Fruit fly (Drosophila melanogaster) whole organism, embryonic: Measurements from ENCODE around the gene CG34398.

ENCODE experiments used
- CG10654 ChIP-seq: fragments of 200-800 bp; sonication (Bioruptor generic); optimal IDR thresholded peaks from 2 replicates; lab custom pipeline; 2016; ENCODE audit warnings: missing biosample characterization, missing genetic modification characterization
- CG10979 ChIP-seq: fragments of 200-800 bp; sonication (Bioruptor generic); optimal IDR thresholded peaks from 2 replicates; lab custom pipeline; 2018; ENCODE audit warnings: missing biosample characterization, mild to moderate bottlenecking, missing genetic modification characterization, moderate library complexity
- CG11247 ChIP-seq: fragments of 200-800 bp; sonication (Bioruptor generic); IDR thresholded peaks from 2 replicates; pipeline ENCODE4 v1.3.6; 2022; ENCODE audit warnings: missing biosample characterization, missing genetic modification characterization
- CG12299 ChIP-seq: fragments of 200-800 bp; sonication (Bioruptor generic); optimal IDR thresholded peaks from 2 replicates; lab custom pipeline; 2018; ENCODE audit warnings: missing biosample characterization, mild to moderate bottlenecking, missing genetic modification characterization
- CG12391 ChIP-seq: fragments of 200-800 bp; sonication (Bioruptor generic); optimal IDR thresholded peaks from 3 replicates; lab custom pipeline; 2018; ENCODE audit warnings: missing biosample characterization, mild to moderate bottlenecking, missing genetic modification characterization, moderate library complexity
- CG12659 ChIP-seq: fragments of 200-800 bp; sonication (Bioruptor generic); optimal IDR thresholded peaks from 3 replicates; lab custom pipeline; 2017; ENCODE audit warnings: mild to moderate bottlenecking, missing biosample characterization, missing genetic modification reagents, missing genetic modification characterization
- CG16815 ChIP-seq: fragments of 200-800 bp; sonication (Bioruptor generic); optimal IDR thresholded peaks from 3 replicates; lab custom pipeline; 2017; ENCODE audit warnings: missing biosample characterization, mild to moderate bottlenecking, missing genetic modification characterization
- CG17186 ChIP-seq: fragments of 200-800 bp; sonication (Bioruptor generic); optimal IDR thresholded peaks from 3 replicates; lab custom pipeline; 2017; ENCODE audit warnings: missing biosample characterization, missing genetic modification reagents, missing genetic modification characterization
- CG17359 ChIP-seq: fragments of 200-800 bp; sonication (Bioruptor generic); optimal IDR thresholded peaks from 3 replicates; lab custom pipeline; 2018; ENCODE audit warnings: missing biosample characterization, mild to moderate bottlenecking, missing genetic modification characterization, moderate library complexity
- CG2202 ChIP-seq: fragments of 200-800 bp; sonication (Bioruptor generic); optimal IDR thresholded peaks from 2 replicates; lab custom pipeline; 2018; ENCODE audit warnings: missing biosample characterization, mild to moderate bottlenecking, missing genetic modification characterization
- CG3065 ChIP-seq: fragments of 200-800 bp; sonication (Bioruptor generic); optimal IDR thresholded peaks from 2 replicates; lab custom pipeline; 2016; ENCODE audit warnings: missing biosample characterization, missing genetic modification characterization
- CG34376 ChIP-seq: fragments of 200-800 bp; sonication (Bioruptor generic); optimal IDR thresholded peaks from 2 replicates; lab custom pipeline; 2018; ENCODE audit warnings: missing biosample characterization, mild to moderate bottlenecking, missing genetic modification characterization
- CG3838 ChIP-seq: fragments of 200-800 bp; sonication (Bioruptor generic); optimal IDR thresholded peaks from 3 replicates; lab custom pipeline; 2016; ENCODE audit warnings: missing biosample characterization, missing genetic modification characterization
- CG4404 ChIP-seq: fragments of 200-800 bp; sonication (Bioruptor generic); IDR thresholded peaks from 2 replicates; pipeline ENCODE4 v1.3.6; 2022; ENCODE audit warnings: missing biosample characterization, missing genetic modification characterization
- CG4707 ChIP-seq: fragments of 200-800 bp; sonication (Bioruptor generic); optimal IDR thresholded peaks from 2 replicates; lab custom pipeline; 2018; ENCODE audit warnings: missing biosample characterization, mild to moderate bottlenecking, missing genetic modification characterization, moderate library complexity
- CG6813 ChIP-seq: fragments of 200-800 bp; sonication (Bioruptor generic); optimal IDR thresholded peaks from 2 replicates; lab custom pipeline; 2017; ENCODE audit warnings: missing biosample characterization, missing genetic modification characterization, mild to moderate bottlenecking, moderate library complexity, missing genetic modification reagents
- CG7271 ChIP-seq: fragments of 200-800 bp; sonication (Bioruptor generic); optimal IDR thresholded peaks from 2 replicates; lab custom pipeline; 2018; ENCODE audit warnings: missing biosample characterization, mild to moderate bottlenecking, missing genetic modification characterization, moderate library complexity
- CG7357 ChIP-seq: fragments of 200-800 bp; sonication (Bioruptor generic); IDR thresholded peaks from 3 replicates; pipeline ENCODE4 v1.3.6; 2022; ENCODE audit warnings: missing biosample characterization, missing genetic modification characterization
- CG7963 ChIP-seq: fragments of 200-800 bp; sonication (Bioruptor generic); IDR thresholded peaks from 3 replicates; pipeline ENCODE4 v1.3.6; 2022; ENCODE audit warnings: missing biosample characterization, missing genetic modification characterization; ENCODE audit not compliant: partially characterized antibody
- CG8359 ChIP-seq: fragments of 200-800 bp; sonication (Bioruptor generic); optimal IDR thresholded peaks from 2 replicates; lab custom pipeline; 2017; ENCODE audit warnings: missing biosample characterization, mild to moderate bottlenecking, missing genetic modification characterization, borderline replicate concordance
- Dbx ChIP-seq: fragments of 200-800 bp; sonication (Bioruptor generic); IDR thresholded peaks from 3 replicates; pipeline ENCODE4 v1.3.6; 2022; ENCODE audit warnings: missing biosample characterization, missing genetic modification characterization
- Doc3 ChIP-seq: fragments of 200-800 bp; sonication (Bioruptor generic); IDR thresholded peaks from 3 replicates; pipeline ENCODE4 v1.3.6; 2022; ENCODE audit warnings: missing biosample characterization, missing genetic modification characterization; ENCODE audit not compliant: partially characterized antibody
- Fer1 ChIP-seq: fragments of 200-800 bp; sonication (Bioruptor generic); optimal IDR thresholded peaks from 2 replicates; lab custom pipeline; 2017; ENCODE audit warnings: missing biosample characterization, mild to moderate bottlenecking, missing genetic modification characterization
- Hr39 ChIP-seq: fragments of >200 bp; optimal IDR thresholded peaks from 2 replicates; lab custom pipeline; 2017
- Lpt ChIP-seq: fragments of >200 bp; optimal IDR thresholded peaks from 2 replicates; lab custom pipeline; 2018; ENCODE audit warnings: missing biosample characterization, missing genetic modification characterization
- Med ChIP-seq: fragments of 200-800 bp; sonication (Bioruptor generic); peaks from one replicate; lab custom pipeline; 2016; ENCODE audit warnings: missing biosample characterization, missing genetic modification characterization, mild to moderate bottlenecking, inconsistent platforms, moderate library complexity
- Pdp1 ChIP-seq, 2 experiments: fragments of 200-800 bp; sonication (Bioruptor generic); optimal IDR thresholded peaks; 3 replicates each; lab custom pipeline; 2016; ENCODE audit warnings: missing biosample characterization in 2 of 2, missing genetic modification characterization in 2 of 2, mild to moderate bottlenecking in 1 of 2, moderate library complexity in 1 of 2
- Sin3A ChIP-seq: fragments of >200 bp; optimal IDR thresholded peaks from 2 replicates; lab custom pipeline; 2018
- Sry-β ChIP-seq: fragments of 200-800 bp; sonication (Bioruptor generic); optimal IDR thresholded peaks from 2 replicates; lab custom pipeline; 2018; ENCODE audit warnings: missing biosample characterization, mild to moderate bottlenecking, missing genetic modification characterization, moderate library complexity
- br ChIP-seq: fragments of >200 bp; optimal IDR thresholded peaks from 2 replicates; lab custom pipeline; 2017
- ci ChIP-seq: fragments of 200-800 bp; sonication (Bioruptor generic); IDR thresholded peaks from 3 replicates; pipeline ENCODE4 v1.3.6; 2022; ENCODE audit warnings: missing biosample characterization, missing genetic modification characterization
- dan ChIP-seq: fragments of 200-800 bp; sonication (Bioruptor generic); IDR thresholded peaks from 2 replicates; pipeline ENCODE4 v1.3.6; 2022; ENCODE audit warnings: missing biosample characterization, missing genetic modification characterization
- dm ChIP-seq: fragments of 200-800 bp; sonication (Bioruptor generic); optimal IDR thresholded peaks from 3 replicates; lab custom pipeline; 2016; ENCODE audit warnings: missing biosample characterization, missing genetic modification characterization
- dmrt11E ChIP-seq: fragments of 200-800 bp; sonication (Bioruptor generic); optimal IDR thresholded peaks from 3 replicates; lab custom pipeline; 2018; ENCODE audit warnings: missing biosample characterization, mild to moderate bottlenecking, missing genetic modification characterization, moderate library complexity
- dysf ChIP-seq: fragments of 200-800 bp; sonication (Bioruptor generic); IDR thresholded peaks from 3 replicates; pipeline ENCODE4 v1.3.6; 2022; ENCODE audit warnings: missing biosample characterization, missing genetic modification characterization
- eve ChIP-seq, 2 experiments: fragments of >200 bp; optimal IDR thresholded peaks; 2 replicates each; lab custom pipeline; 2017; ENCODE audit warnings: missing biosample characterization in 2 of 2, missing genetic modification characterization in 2 of 2
- exex ChIP-seq: fragments of 200-800 bp; sonication (Bioruptor generic); optimal IDR thresholded peaks from 4 replicates; lab custom pipeline; 2018; ENCODE audit warnings: missing biosample characterization, mild to moderate bottlenecking, missing genetic modification characterization, moderate library complexity
- gcm2 ChIP-seq: fragments of 200-800 bp; sonication (Bioruptor generic); optimal IDR thresholded peaks from 2 replicates; lab custom pipeline; 2016; ENCODE audit warnings: missing biosample characterization, missing genetic modification characterization
- grau ChIP-seq: fragments of 200-800 bp; optimal IDR thresholded peaks from 3 replicates; lab custom pipeline; 2019; ENCODE audit warnings: missing biosample characterization, mild to moderate bottlenecking, missing genetic modification characterization, moderate library complexity
- hkb ChIP-seq, 2 experiments: fragments of 200-800 bp in 1 of 2; fragments of >200 bp in 1 of 2; sonication (Bioruptor generic) in 1 of 2; IDR thresholded peaks in 1 of 2; optimal IDR thresholded peaks in 1 of 2; 2 replicates each; pipeline versions ENCODE4 v1.3.6 to Lab custom; 2017 to 2022; ENCODE audit warnings: missing biosample characterization in 1 of 2, missing genetic modification characterization in 1 of 2
- lola ChIP-seq, 3 experiments: fragments of >200 bp in 2 of 3; fragments of 200-800 bp in 1 of 3; sonication (Bioruptor generic) in 1 of 3; optimal IDR thresholded peaks; 2 replicates each; lab custom pipeline; 2017 to 2019; ENCODE audit warnings: missing biosample characterization in 3 of 3, missing genetic modification characterization in 3 of 3, mild to moderate bottlenecking in 1 of 3, moderate library complexity in 1 of 3
- mirr ChIP-seq: fragments of 200-800 bp; sonication (Bioruptor generic); optimal IDR thresholded peaks from 3 replicates; lab custom pipeline; 2018; ENCODE audit warnings: missing biosample characterization, mild to moderate bottlenecking, missing genetic modification characterization
- oc ChIP-seq: fragments of 200-800 bp; sonication (Bioruptor generic); optimal IDR thresholded peaks from 2 replicates; lab custom pipeline; 2018; ENCODE audit warnings: missing biosample characterization, mild to moderate bottlenecking, missing genetic modification characterization, moderate library complexity
- pita ChIP-seq: fragments of 200-800 bp; sonication (Bioruptor generic); optimal IDR thresholded peaks from 2 replicates; lab custom pipeline; 2017; ENCODE audit warnings: missing biosample characterization, mild to moderate bottlenecking, missing genetic modification characterization
- pum ChIP-seq: fragments of 200-800 bp; sonication (Bioruptor generic); optimal IDR thresholded peaks from 2 replicates; lab custom pipeline; 2016; ENCODE audit warnings: missing biosample characterization, missing genetic modification characterization
- schlank ChIP-seq: fragments of 200-800 bp; sonication (Bioruptor generic); optimal IDR thresholded peaks from 2 replicates; lab custom pipeline; 2018; ENCODE audit warnings: missing biosample characterization, mild to moderate bottlenecking, missing genetic modification characterization
- sd ChIP-seq: fragments of 200-800 bp; sonication (Bioruptor generic); optimal IDR thresholded peaks from 3 replicates; lab custom pipeline; 2018; ENCODE audit warnings: missing biosample characterization, mild to moderate bottlenecking, missing genetic modification characterization, moderate library complexity
- ttk ChIP-seq: fragments of 200-800 bp; sonication (Bioruptor generic); IDR thresholded peaks from 2 replicates; pipeline ENCODE4 v2.1.2; 2022; ENCODE audit warnings: missing biosample characterization, missing genetic modification characterization
- unc-4 ChIP-seq: fragments of 200-800 bp; sonication (Bioruptor generic); IDR thresholded peaks from 2 replicates; pipeline ENCODE4 v1.3.6; 2022; ENCODE audit warnings: missing biosample characterization, missing genetic modification characterization; ENCODE audit not compliant: partially characterized antibody

Gene CG34398

DNA sequence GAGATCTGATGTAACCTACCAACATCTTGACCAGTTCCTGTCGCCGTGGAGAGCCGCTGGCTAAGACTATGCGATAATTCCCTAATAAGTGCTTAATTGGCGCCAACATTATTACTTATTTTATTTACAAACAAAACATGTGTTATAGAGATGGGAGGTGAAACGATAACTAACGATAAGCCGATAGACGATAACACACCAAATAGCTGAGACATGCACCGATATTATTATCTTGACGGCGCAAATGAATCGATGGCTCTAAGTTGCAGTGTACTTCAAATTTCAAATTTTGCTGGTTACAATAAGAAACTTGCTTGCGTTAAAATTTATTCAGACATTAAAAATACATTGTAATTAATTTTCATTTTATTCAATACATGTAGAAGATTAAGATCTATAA lies 44.5 kb downstream of the CG34398 start, which contains the start of gene CG9515 (continued):
- TF ChIP-seq dm = peak; percentile 80
- TF ChIP-seq CG7963 (GFP tag; lab: Robert Waterston, UW) = peak; percentile 97
- no peak for TF ChIP-seq CG4707 (GFP tag; lab: Kevin White, UChicago)
- peak; percentile 4 for TF ChIP-seq oc
- TF ChIP-seq eve (GFP tag; optimal IDR thresholded peaks at IDR 0.05; lab: Kevin White, UChicago) = peak in 1 of 2 experiments; percentile 17
- TF ChIP-seq dysf (GFP tag; lab: Robert Waterston, UW) = no peak
- TF ChIP-seq Med = peak; percentile 84
- TF ChIP-seq ttk (GFP tag; lab: Robert Waterston, UW) = no peak
- no peak for TF ChIP-seq CG4404 (GFP tag; lab: Robert Waterston, UW)
- peak; percentile 48 for TF ChIP-seq pita (GFP tag; lab: Kevin White, UChicago)
- no peak for TF ChIP-seq Hr39 (lab: Kevin White, UChicago)
- TF ChIP-seq CG7271 (tag; lab: Kevin White, UChicago) = no peak
- TF ChIP-seq gcm2 (GFP tag; lab: Kevin White, UChicago) = no peak
- TF ChIP-seq Doc3 = peak; percentile 71
- TF ChIP-seq unc-4 (GFP tag; lab: Robert Waterston, UW) = peak; percentile 71
- TF ChIP-seq Dbx = no peak
- no peak for TF ChIP-seq pum (GFP tag; lab: Kevin White, UChicago)
- TF ChIP-seq CG8359 (GFP tag; lab: Kevin White, UChicago) = no peak
- peak; percentile 71 for TF ChIP-seq CG12659 (GFP tag; lab: Kevin White, UChicago)
- peak; percentile 5 for TF ChIP-seq CG12391 (tag; lab: Kevin White, UChicago)
- TF ChIP-seq Lpt (GFP tag; lab: Kevin White, UChicago) = no peak
- TF ChIP-seq lola (GFP tag; optimal IDR thresholded peaks at IDR 0.05; lab: Kevin White, UChicago) = no peak

- TF ChIP-seq CG12299 (tag; lab: Kevin White, UChicago) (no peak), grau (peak; percentile 63), exex (tag; lab: Kevin White, UChicago) (peak; percentile 94), CG17359 (no peak), Sry-β (no peak), Sin3A (lab: Kevin White, UChicago) (no peak), mirr (GFP tag; lab: Kevin White, UChicago) (peak; percentile 83), Med (peak; percentile 16), CG3065 (GFP tag; lab: Kevin White, UChicago) (no peak), CG34376 (peak; percentile 59), CG10654 (GFP tag; lab: Kevin White, UChicago) (no peak), CG16815 (GFP tag; lab: Kevin White, UChicago) (no peak), CG10979 (tag; lab: Kevin White, UChicago) (no peak), CG17186 (GFP tag; lab: Kevin White, UChicago) (no peak), CG7357 (GFP tag; lab: Robert Waterston, UW) (no peak), Fer1 (GFP tag; lab: Kevin White, UChicago) (peak; percentile 9), CG2202 (no peak), dmrt11E (tag; lab: Kevin White, UChicago) (no peak), Pdp1 (GFP tag; optimal IDR thresholded peaks at IDR 0.05; lab: Kevin White, UChicago) (peak in 1 of 2 experiments; percentile 8), sd (tag; lab: Kevin White, UChicago) (peak; percentile 21), br (lab: Kevin White, UChicago) (no peak), hkb (optimal IDR thresholded peaks at IDR 0.05; lab: Kevin White, UChicago) (no peak), hkb (GFP tag; IDR thresholded peaks at IDR 0.05; lab: Robert Waterston, UW) (no peak), CG3838 (GFP tag; lab: Kevin White, UChicago) (no peak), CG6813 (no peak), dan (no peak), eve (GFP tag; optimal IDR thresholded peaks at IDR 0.05; lab: Kevin White, UChicago) (peak in 1 of 2 experiments; percentile 4), schlank (tag; lab: Kevin White, UChicago) (no peak), CG11247 (no peak), ci (GFP tag; lab: Robert Waterston, UW) (no peak)
Observed at dm6 chr2L:8946718-8947316, 48.2 kb downstream of the CG34398 start, which contains the start of gene CG46397. Gene CG46397 (plus strand): TSS chr2L:8947266.
